Worm (Caenorhabditis elegans) whole organism, L3 larva: Measurements from ENCODE around the gene T19B10.2.

Experiments used
- ZK546.5 ChIP-seq: sonication (generic microtip); optimal IDR thresholded peaks from 2 replicates; lab custom pipeline; 2017; ENCODE audit warnings: missing biosample characterization, missing genetic modification characterization
- ceh-9 ChIP-seq: sonication (generic microtip); optimal IDR thresholded peaks from 2 replicates; lab custom pipeline; 2018; ENCODE audit warnings: missing biosample characterization, missing genetic modification characterization
- elt-3 ChIP-seq, 3 experiments: fragments of 150-350 bp in 1 of 3; sonication (generic microtip) in 2 of 3; optimal IDR thresholded peaks; 2 replicates in 2 of 3; 4 replicates in 1 of 3; lab custom pipeline; 2014 to 2017; ENCODE audit warnings: missing biosample characterization in 3 of 3, missing genetic modification characterization in 3 of 3
- fkh-10 ChIP-seq: sonication (generic microtip); optimal IDR thresholded peaks from 2 replicates; lab custom pipeline; 2017; ENCODE audit warnings: missing biosample characterization, missing genetic modification reagents, missing genetic modification characterization
- lin-15B ChIP-seq: fragments of 150-350 bp; optimal IDR thresholded peaks from 2 replicates; lab custom pipeline; 2014; ENCODE audit warnings: missing biosample characterization, missing genetic modification characterization
- mdl-1 ChIP-seq: fragments of 150-350 bp; optimal IDR thresholded peaks from 2 replicates; lab custom pipeline; 2014; ENCODE audit warnings: missing biosample characterization, missing genetic modification characterization
- nhr-28 ChIP-seq: fragments of 150-350 bp; optimal IDR thresholded peaks from 2 replicates; lab custom pipeline; 2014; ENCODE audit warnings: missing biosample characterization, missing genetic modification characterization
- pqm-1 ChIP-seq: fragments of 150-350 bp; optimal IDR thresholded peaks from 2 replicates; lab custom pipeline; 2017; ENCODE audit warnings: missing biosample characterization, missing genetic modification characterization, inconsistent platforms

DNA sequence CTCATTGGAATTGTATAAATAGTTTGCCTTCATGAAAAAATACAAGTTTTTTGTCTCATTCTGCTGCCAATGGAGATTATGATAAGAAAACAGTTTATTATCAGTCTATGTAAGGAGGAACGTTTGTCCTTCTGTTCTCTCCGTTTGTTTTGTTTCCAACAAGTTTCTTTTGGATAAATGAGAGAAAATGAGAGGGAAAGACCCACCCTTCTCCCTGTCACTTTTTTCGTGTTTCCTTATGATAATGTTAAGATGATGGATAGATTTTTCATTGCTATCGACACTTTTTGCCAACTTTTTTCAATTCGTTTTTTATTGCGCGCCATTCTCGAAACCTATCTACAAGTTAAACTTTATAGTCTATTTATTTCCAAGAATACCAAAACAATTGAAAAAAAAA is 10.1 kb downstream of the T19B10.2 start:
- TF ChIP-seq mdl-1 (tag; lab: Kevin White, UChicago): no peak
- no peak for TF ChIP-seq elt-3 (tag; optimal IDR thresholded peaks at IDR 0.05; lab: Kevin White, UChicago)
- TF ChIP-seq nhr-28 (tag; lab: Kevin White, UChicago): no peak
- no peak for TF ChIP-seq ZK546.5
- TF ChIP-seq pqm-1 (tag; lab: Kevin White, UChicago): no peak
- TF ChIP-seq ceh-9: no peak
- no peak for TF ChIP-seq fkh-10
- TF ChIP-seq lin-15B (tag; lab: Kevin White, UChicago): no peak
